Fruit fly (Drosophila melanogaster): Measurements from ENCODE around the gene Ythdf.

Ythdf gene

dm6 chr3R:25074558-25074964, 35.5 kb upstream of the Ythdf start, which contains the start of the genes shams and CG11920:
TSS of gene shams (minus strand) at chr3R:25074607.
TSS of gene CG11920 (plus strand) at chr3R:25074877.
- TF ChIP-seq CG3032 (tag; optimal IDR thresholded peaks at IDR 0.05) (peak; percentile 13), CG32006 (GFP tag; optimal IDR thresholded peaks at IDR 0.05) (no peak), acj6 (GFP tag; optimal IDR thresholded peaks at IDR 0.05) (peak; percentile 3), Hr4 (GFP tag; optimal IDR thresholded peaks at IDR 0.05) (no peak), Ets96B (tag; optimal IDR thresholded peaks at IDR 0.05) (no peak), CG3919 (GFP tag; optimal IDR thresholded peaks at IDR 0.05) (no peak), Hr38 (GFP tag; optimal IDR thresholded peaks at IDR 0.05) (no peak), fkh (GFP tag; optimal IDR thresholded peaks at IDR 0.05) (peak; percentile 97), Eip78C (GFP tag) (peak; percentile 82), salr (GFP tag; optimal IDR thresholded peaks at IDR 0.05) (no peak), lz (GFP tag; optimal IDR thresholded peaks at IDR 0.05) (no peak), Smox (GFP tag; optimal IDR thresholded peaks at IDR 0.05) (no peak), Sox14 (GFP tag; optimal IDR thresholded peaks at IDR 0.05) (peak; percentile 27), CG10631 (GFP tag; optimal IDR thresholded peaks at IDR 0.05) (no peak), Lpt (GFP tag; optimal IDR thresholded peaks at IDR 0.05) (no peak), CG11762 (GFP tag; optimal IDR thresholded peaks at IDR 0.05; ENCODE audit: insufficient read depth) (no peak), CG8119 (GFP tag; IDR thresholded peaks at IDR 0.05) (no peak), Eip75B (GFP tag; optimal IDR thresholded peaks at IDR 0.05) (peak; percentile 34), net (GFP tag; optimal IDR thresholded peaks at IDR 0.05) (no peak), fd85E (GFP tag; optimal IDR thresholded peaks at IDR 0.05) (no peak), spab (GFP tag; optimal IDR thresholded peaks at IDR 0.05) (no peak), CG4318 (GFP tag; optimal IDR thresholded peaks at IDR 0.05) (no peak), Ets21C (GFP tag; optimal IDR thresholded peaks at IDR 0.05) (no peak), ss (GFP tag; optimal IDR thresholded peaks at IDR 0.05) (no peak), vri (GFP tag; optimal IDR thresholded peaks at IDR 0.05) (no peak), pdm3 (GFP tag; optimal IDR thresholded peaks at IDR 0.05) (no peak), Met (GFP tag; optimal IDR thresholded peaks at IDR 0.05) (no peak), CG6854 (GFP tag; optimal IDR thresholded peaks at IDR 0.05) (no peak), CG11902 (GFP tag; optimal IDR thresholded peaks at IDR 0.05) (no peak), CG11294 (GFP tag; IDR thresholded peaks at IDR 0.05) (no peak), OdsH (GFP tag; optimal IDR thresholded peaks at IDR 0.05) (peak; percentile 10), CG1621 (tag; optimal IDR thresholded peaks at IDR 0.05) (no peak), dac (GFP tag; optimal IDR thresholded peaks at IDR 0.05) (no peak), CG6792 (GFP tag; optimal IDR thresholded peaks at IDR 0.05) (no peak), CG31627 (GFP tag; optimal IDR thresholded peaks at IDR 0.05) (no peak), Sox15 (GFP tag; optimal IDR thresholded peaks at IDR 0.05) (no peak), CG15336 (GFP tag; IDR thresholded peaks at IDR 0.05) (no peak), CG6808 (GFP tag; optimal IDR thresholded peaks at IDR 0.05) (no peak), CG6163 (GFP tag; IDR thresholded peaks at IDR 0.05) (no peak), CG6276 (GFP tag; optimal IDR thresholded peaks at IDR 0.05) (no peak), CG7368 (GFP tag; optimal IDR thresholded peaks at IDR 0.05) (no peak), fd59A (GFP tag; optimal IDR thresholded peaks at IDR 0.05) (no peak), CG9139 (GFP tag; optimal IDR thresholded peaks at IDR 0.05) (no peak), Gug (GFP tag; IDR thresholded peaks at IDR 0.05) (no peak), topi (GFP tag; optimal IDR thresholded peaks at IDR 0.05) (peak; percentile 11), svp (GFP tag) (no peak), esn (GFP tag; optimal IDR thresholded peaks at IDR 0.05) (peak; percentile 47), CG10669 (GFP tag; optimal IDR thresholded peaks at IDR 0.05) (no peak), Sox102F (GFP tag; optimal IDR thresholded peaks at IDR 0.05) (no peak), Blimp-1 (GFP tag; optimal IDR thresholded peaks at IDR 0.05) (no peak), CG34406 (GFP tag; optimal IDR thresholded peaks at IDR 0.05) (no peak), cyc (GFP tag; optimal IDR thresholded peaks at IDR 0.05) (no peak), Eip93F (GFP tag; optimal IDR thresholded peaks at IDR 0.05) (peak; percentile 53)

All from whole organism, prepupa.